Worm (Caenorhabditis elegans) whole organism, mixed stage, embryonic: ENCODE data around the gene F54A3.2.

Source experiments
- elt-3 ChIP-seq: fragments of 150-350 bp; optimal IDR thresholded peaks from 2 replicates; lab custom pipeline; 2014; ENCODE audit warnings: missing biosample characterization, missing genetic modification characterization
- snpc-4 ChIP-seq: fragments of 150-350 bp; optimal IDR thresholded peaks from 2 replicates; lab custom pipeline; 2014; ENCODE audit warnings: missing biosample characterization, missing genetic modification characterization
- unc-39 ChIP-seq: fragments of 150-350 bp; optimal IDR thresholded peaks from 2 replicates; lab custom pipeline; 2014; ENCODE audit warnings: missing biosample characterization, missing genetic modification characterization
- unc-62 ChIP-seq: fragments of 150-350 bp; optimal IDR thresholded peaks from 2 replicates; lab custom pipeline; 2014; ENCODE audit warnings: missing biosample characterization, missing genetic modification reagents, missing genetic modification characterization

ce11 chrII:2289441-2289840 lies 46.0 kb downstream of the F54A3.2 start:
- no peak for TF ChIP-seq snpc-4 (tag; lab: Kevin White, UChicago)
- no peak for TF ChIP-seq unc-62
- no peak for TF ChIP-seq elt-3 (tag; lab: Kevin White, UChicago)
- no peak for TF ChIP-seq unc-39 (tag; lab: Kevin White, UChicago)
